Fruit fly (Drosophila melanogaster) whole organism, wandering third instar larva: ENCODE measurements around the gene Mdh1.

Experiments used
- Abd-B ChIP-seq: fragments of >200 bp; optimal IDR thresholded peaks from 2 replicates; lab custom pipeline; 2017; ENCODE audit warnings: missing biosample characterization, missing genetic modification characterization
- CG32264 ChIP-seq: fragments of 200-800 bp; sonication (Bioruptor generic); optimal IDR thresholded peaks from 2 replicates; lab custom pipeline; 2016; ENCODE audit warnings: missing biosample characterization, missing genetic modification characterization
- CrebA ChIP-seq: fragments of 200-800 bp; sonication (Bioruptor generic); optimal IDR thresholded peaks from 2 replicates; lab custom pipeline; 2016; ENCODE audit warnings: missing biosample characterization, mild to moderate bottlenecking, missing genetic modification characterization, borderline replicate concordance
- Dif ChIP-seq: fragments of 200-275, 200-300 bp; sonication (Bioruptor generic); optimal IDR thresholded peaks from 2 replicates; lab custom pipeline; 2018; ENCODE audit warnings: missing biosample characterization, missing genetic modification characterization; ENCODE audit not compliant: partially characterized antibody
- Hnf4 ChIP-seq: fragments of 200-800 bp; sonication (Bioruptor generic); optimal IDR thresholded peaks from 2 replicates; lab custom pipeline; 2016; ENCODE audit warnings: missing biosample characterization, mild to moderate bottlenecking, missing genetic modification characterization
- Hr78 ChIP-seq: fragments of >200 bp; optimal IDR thresholded peaks from 2 replicates; lab custom pipeline; 2017; ENCODE audit warnings: missing biosample characterization, missing genetic modification characterization
- Hr83 ChIP-seq: fragments of 200-300 bp; sonication (Bioruptor generic); optimal IDR thresholded peaks from 2 replicates; lab custom pipeline; 2016; ENCODE audit warnings: missing biosample characterization, mild to moderate bottlenecking, missing genetic modification characterization, moderate library complexity; ENCODE audit not compliant: poor library complexity, severe bottlenecking
- Jra ChIP-seq: sonication (Bioruptor generic); optimal IDR thresholded peaks from 2 replicates; lab custom pipeline; 2016; ENCODE audit warnings: missing biosample characterization, missing genetic modification characterization
- Myc ChIP-seq: fragments of >200 bp; optimal IDR thresholded peaks from 2 replicates; lab custom pipeline; 2017
- OdsH ChIP-seq: fragments of 200-800 bp; sonication (Bioruptor generic); optimal IDR thresholded peaks from 2 replicates; lab custom pipeline; 2016; ENCODE audit warnings: missing biosample characterization, mild to moderate bottlenecking, missing genetic modification characterization
- Rel ChIP-seq, 2 experiments: fragments of 200-800 bp; sonication (Bioruptor generic) in 1 of 2; optimal IDR thresholded peaks; 2 replicates in 1 of 2; 3 replicates in 1 of 2; lab custom pipeline; 2016 to 2019; ENCODE audit warnings: mild to moderate bottlenecking in 2 of 2, missing biosample characterization in 2 of 2, missing genetic modification characterization in 2 of 2, moderate library complexity in 1 of 2
- Vsx2 ChIP-seq: fragments of 200-300, 225-300 bp; sonication (Bioruptor generic); optimal IDR thresholded peaks from 2 replicates; lab custom pipeline; 2018; ENCODE audit warnings: missing biosample characterization, missing genetic modification characterization; ENCODE audit not compliant: partially characterized antibody
- br ChIP-seq: fragments of 200-800 bp; sonication (Bioruptor generic); optimal IDR thresholded peaks from 2 replicates; lab custom pipeline; 2016; ENCODE audit warnings: missing biosample characterization, missing genetic modification characterization
- dl ChIP-seq, 2 experiments: fragments of 175-275, 200-275 bp in 1 of 2; fragments of 200-275 bp in 1 of 2; sonication (Bioruptor generic); optimal IDR thresholded peaks; lab custom pipeline; 2018; ENCODE audit warnings: mild to moderate bottlenecking in 2 of 2, missing biosample characterization in 2 of 2, missing genetic modification characterization in 2 of 2, moderate library complexity in 2 of 2; ENCODE audit not compliant: partially characterized antibody in 2 of 2, insufficient read depth in 1 of 2
- dmrt93B ChIP-seq: fragments of 200-800 bp; sonication (Bioruptor generic); optimal IDR thresholded peaks from 2 replicates; lab custom pipeline; 2018; ENCODE audit warnings: missing biosample characterization, mild to moderate bottlenecking, missing genetic modification characterization
- dsf ChIP-seq: sonication (Bioruptor generic); optimal IDR thresholded peaks from 2 replicates; lab custom pipeline; 2016; ENCODE audit warnings: missing biosample characterization, missing genetic modification characterization, borderline replicate concordance
- fru ChIP-seq: fragments of 200-800 bp; sonication (Bioruptor generic); optimal IDR thresholded peaks from 3 replicates; lab custom pipeline; 2016; ENCODE audit warnings: missing biosample characterization, mild to moderate bottlenecking, missing genetic modification characterization
- jim ChIP-seq: fragments of 175-275, 200-325 bp; sonication (Bioruptor generic); optimal IDR thresholded peaks from 2 replicates; lab custom pipeline; 2016; ENCODE audit warnings: missing biosample characterization, mild to moderate bottlenecking, missing genetic modification characterization
- lola ChIP-seq: fragments of >200 bp; optimal IDR thresholded peaks from 2 replicates; lab custom pipeline; 2017; ENCODE audit warnings: missing biosample characterization, missing genetic modification characterization
- psq ChIP-seq: fragments of 200-800 bp; sonication (Bioruptor generic); optimal IDR thresholded peaks from 3 replicates; lab custom pipeline; 2017; ENCODE audit warnings: missing biosample characterization, mild to moderate bottlenecking, missing genetic modification characterization, moderate library complexity
- rgr ChIP-seq: fragments of 200-800 bp; sonication (Bioruptor generic); optimal IDR thresholded peaks from 3 replicates; lab custom pipeline; 2016; ENCODE audit warnings: missing biosample characterization, mild to moderate bottlenecking, missing genetic modification characterization
- sage ChIP-seq: fragments of 200-800 bp; sonication (Bioruptor generic); optimal IDR thresholded peaks from 2 replicates; lab custom pipeline; 2016; ENCODE audit warnings: missing biosample characterization, mild to moderate bottlenecking, missing genetic modification characterization
- tai ChIP-seq: sonication (Bioruptor generic); optimal IDR thresholded peaks from 2 replicates; lab custom pipeline; 2016; ENCODE audit warnings: missing biosample characterization, missing genetic modification characterization
- usp ChIP-seq: fragments of >200 bp; optimal IDR thresholded peaks from 2 replicates; lab custom pipeline; 2017; ENCODE audit warnings: missing biosample characterization, missing genetic modification characterization
- woc ChIP-seq: sonication (Bioruptor generic); optimal IDR thresholded peaks from 2 replicates; lab custom pipeline; 2016; ENCODE audit warnings: missing biosample characterization, mild to moderate bottlenecking, missing genetic modification characterization

Mdh1 gene

DNA sequence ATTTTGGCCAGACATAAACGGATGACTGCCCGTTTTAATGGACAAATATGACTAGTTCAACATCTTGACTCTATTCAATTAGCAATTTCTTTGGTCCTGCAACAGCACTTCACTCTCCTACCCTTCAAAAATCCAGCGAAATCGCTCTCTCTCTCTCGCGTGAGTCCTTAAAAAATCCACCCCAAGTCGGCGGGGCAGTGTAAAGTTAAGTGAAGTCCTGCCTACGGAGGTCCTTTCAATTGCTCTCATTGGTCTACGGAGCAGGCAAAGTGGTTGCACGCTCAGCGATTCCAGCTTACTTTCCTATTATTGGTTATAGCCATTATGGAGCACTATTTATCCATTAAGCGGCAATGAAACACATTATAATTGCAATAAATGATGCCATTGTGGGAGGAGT, 42.3 kb downstream of the Mdh1 start, which contains the start of gene CG34367:
CG34367 (minus strand) TSS at position 35 of the 400 bp plus-strand sequence.
- TF ChIP-seq Rel (GFP tag; optimal IDR thresholded peaks at IDR 0.05; lab: Kevin White, UChicago) (no peak), Rel (tag; optimal IDR thresholded peaks at IDR 0.05; lab: Kevin White, UChicago) (no peak), Dif (GFP tag; lab: Kevin White, UChicago) (no peak), dsf (GFP tag; lab: Kevin White, UChicago) (no peak), Vsx2 (GFP tag; lab: Kevin White, UChicago) (no peak), CG32264 (no peak), br (no peak), usp (GFP tag; lab: Kevin White, UChicago) (no peak), lola (GFP tag; lab: Kevin White, UChicago) (no peak), Hr83 (GFP tag; lab: Kevin White, UChicago) (no peak), CrebA (GFP tag; lab: Kevin White, UChicago) (no peak), Hnf4 (GFP tag; lab: Kevin White, UChicago) (no peak)

DNA sequence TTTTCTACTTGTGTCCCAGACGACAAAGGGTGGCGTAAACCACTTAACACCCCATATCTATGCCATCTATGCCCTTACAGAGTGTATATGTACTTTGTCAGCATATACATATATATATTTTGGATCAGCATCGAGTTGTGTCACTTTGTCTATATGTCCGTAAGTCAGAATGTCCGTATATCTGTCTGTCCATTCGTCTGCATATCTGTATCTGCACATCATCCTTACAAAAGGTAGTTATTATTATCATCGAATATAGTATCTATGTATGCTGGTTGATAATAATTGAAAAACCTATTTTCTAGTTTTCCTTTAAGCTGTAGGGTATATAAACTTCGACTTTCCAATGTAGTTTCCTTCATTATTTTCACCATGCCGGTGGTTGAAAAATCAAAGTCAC, 45.0 kb downstream of the Mdh1 start:
- no peak for TF ChIP-seq woc (GFP tag; lab: Kevin White, UChicago)
- TF ChIP-seq lola (GFP tag; lab: Kevin White, UChicago), result no peak
- no peak for TF ChIP-seq usp (GFP tag; lab: Kevin White, UChicago)
- no peak for TF ChIP-seq Dif (GFP tag; lab: Kevin White, UChicago)
- no peak for TF ChIP-seq Hr78 (GFP tag; lab: Kevin White, UChicago)
- TF ChIP-seq OdsH (GFP tag; lab: Kevin White, UChicago), result no peak
- TF ChIP-seq dmrt93B, result no peak
- TF ChIP-seq Vsx2 (GFP tag; lab: Kevin White, UChicago), result no peak
- no peak for TF ChIP-seq fru (GFP tag; lab: Kevin White, UChicago)
- TF ChIP-seq Myc (lab: Kevin White, UChicago), result no peak
- no peak for TF ChIP-seq dl (GFP tag; optimal IDR thresholded peaks at IDR 0.05; lab: Kevin White, UChicago; ENCODE audit: insufficient read depth in 1 of 2, partially characterized antibody in 2 of 2)
- TF ChIP-seq tai (GFP tag; lab: Kevin White, UChicago), result no peak
- no peak for TF ChIP-seq sage (GFP tag; lab: Kevin White, UChicago)
- no peak for TF ChIP-seq Jra (GFP tag; lab: Kevin White, UChicago)
- no peak for TF ChIP-seq br
- no peak for TF ChIP-seq jim (GFP tag; lab: Kevin White, UChicago)
- no peak for TF ChIP-seq psq (GFP tag; lab: Kevin White, UChicago)

DNA sequence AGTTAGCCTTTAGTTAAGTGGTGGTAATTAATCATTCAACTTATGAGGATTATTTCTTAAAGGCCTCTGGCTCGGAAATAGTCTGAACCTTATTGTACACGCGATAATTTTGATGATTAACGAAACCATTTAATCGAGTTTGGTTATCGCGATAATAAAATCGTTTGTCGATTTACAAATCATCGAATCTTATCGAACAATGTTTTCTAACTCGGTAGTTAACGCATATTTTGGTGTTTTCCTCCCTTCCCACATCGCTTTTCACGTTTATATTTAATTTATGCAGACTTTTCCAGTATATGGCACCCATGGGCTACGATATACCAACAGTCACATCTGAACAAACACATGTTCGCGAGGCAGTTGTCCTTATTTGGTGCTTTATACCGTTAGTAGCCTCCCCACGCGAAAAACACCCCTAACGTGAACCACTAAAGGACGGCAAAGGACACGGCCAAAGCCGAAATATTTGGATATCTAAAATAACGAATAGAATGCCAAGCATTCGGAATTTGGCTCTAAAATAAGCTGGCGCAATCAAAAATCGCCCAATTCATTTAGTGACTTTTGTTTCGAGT, 52.0 kb downstream of the Mdh1 start, which contains the start of gene Frmd5:
Frmd5 (plus strand) TSS at position 414 of the 578 bp plus-strand sequence.
- TF ChIP-seq Hr78 (GFP tag; lab: Kevin White, UChicago) (no peak), Abd-B (no peak), rgr (GFP tag; lab: Kevin White, UChicago) (no peak)
- TF ChIP-seq, all 38 proteins: peak for 0
